Worm (Caenorhabditis elegans) whole organism, L4 larva: Measurements from ENCODE around the gene nprl-2.

ENCODE experiments used
- D1046.2 ChIP-seq: fragments of 200-800 bp; sonication (Bioruptor generic); IDR thresholded peaks from 2 replicates; pipeline ENCODE4 v1.3.6; 2022; ENCODE audit warnings: missing genetic modification characterization, missing compliant biosample characterization
- F37D6.2 ChIP-seq: sonication (generic microtip); optimal IDR thresholded peaks from 2 replicates; lab custom pipeline; 2016; ENCODE audit warnings: mild to moderate bottlenecking, missing genetic modification characterization, missing compliant biosample characterization
- R02D3.7 ChIP-seq: fragments of 150-350 bp; sonication (generic microtip); optimal IDR thresholded peaks from 3 replicates; lab custom pipeline; 2014; ENCODE audit warnings: missing biosample characterization, missing genetic modification characterization
- T20F7.1 ChIP-seq: fragments of 200-800 bp; sonication (Bioruptor generic); optimal IDR thresholded peaks from 2 replicates; lab custom pipeline; 2018; ENCODE audit warnings: mild to moderate bottlenecking, missing genetic modification characterization, missing compliant biosample characterization
- Y105C5A.15 ChIP-seq: fragments of 200-800 bp; sonication (Bioruptor generic); IDR thresholded peaks from 2 replicates; pipeline ENCODE4 v1.3.6; 2022; ENCODE audit warnings: missing genetic modification characterization, missing compliant biosample characterization
- ZK337.2 ChIP-seq: fragments of 200-800 bp; sonication (Bioruptor generic); IDR thresholded peaks from 2 replicates; pipeline ENCODE4 v1.3.6; 2022; ENCODE audit warnings: missing genetic modification reagents, missing genetic modification characterization, missing compliant biosample characterization
- ZK546.5 ChIP-seq, 2 experiments: sonication (generic microtip); optimal IDR thresholded peaks; 2 replicates each; lab custom pipeline; 2017; ENCODE audit warnings: missing biosample characterization in 2 of 2, missing genetic modification characterization in 2 of 2
- aha-1 ChIP-seq: fragments of 150-350 bp; peaks from one replicate; lab custom pipeline; 2014; ENCODE audit warnings: missing biosample characterization, missing genetic modification characterization
- arid-1 ChIP-seq: fragments of 200-800 bp; sonication (Bioruptor generic); conservative IDR thresholded peaks from 2 replicates; pipeline ENCODE4 v1.3.6; 2022; ENCODE audit warnings: missing genetic modification reagents, missing genetic modification characterization, missing compliant biosample characterization
- attf-4 ChIP-seq: sonication (generic microtip); optimal IDR thresholded peaks from 3 replicates; lab custom pipeline; 2017; ENCODE audit warnings: missing biosample characterization, missing genetic modification characterization
- ceh-20 ChIP-seq: fragments of 200-800 bp; sonication (Bioruptor generic); IDR thresholded peaks from 2 replicates; pipeline ENCODE4 v1.3.6; 2022; ENCODE audit warnings: missing genetic modification reagents, missing genetic modification characterization, missing compliant biosample characterization
- ceh-32 ChIP-seq: sonication (generic microtip); optimal IDR thresholded peaks from 2 replicates; lab custom pipeline; 2016; ENCODE audit warnings: mild to moderate bottlenecking, missing genetic modification characterization, missing compliant biosample characterization; ENCODE audit not compliant: poor library complexity
- ctbp-1 ChIP-seq: fragments of 200-800 bp; sonication (Bioruptor generic); IDR thresholded peaks from 2 replicates; pipeline ENCODE4 v1.3.6; 2022; ENCODE audit warnings: missing genetic modification reagents, missing genetic modification characterization, missing compliant biosample characterization
- daf-12 ChIP-seq: fragments of 150-350 bp; optimal IDR thresholded peaks from 2 replicates; lab custom pipeline; 2014; ENCODE audit warnings: missing biosample characterization, missing genetic modification reagents, missing genetic modification characterization
- daf-16 ChIP-seq, 3 experiments: sonication (generic microtip); optimal IDR thresholded peaks; 2 replicates each; lab custom pipeline; 2016 to 2017; ENCODE audit warnings: missing genetic modification characterization in 3 of 3, missing genetic modification reagents in 3 of 3, mild to moderate bottlenecking in 2 of 3, missing compliant biosample characterization in 2 of 3, missing biosample characterization in 1 of 3, moderate library complexity in 1 of 3
- daf-8 ChIP-seq: fragments of 200-800 bp; sonication (Bioruptor generic); IDR thresholded peaks from 2 replicates; pipeline ENCODE4 v1.3.6; 2022; ENCODE audit warnings: missing genetic modification characterization, missing compliant biosample characterization
- dmd-6 ChIP-seq: fragments of 200-800 bp; sonication (Bioruptor generic); IDR thresholded peaks from 2 replicates; pipeline ENCODE4 v1.3.6; 2022; ENCODE audit warnings: missing genetic modification reagents, missing genetic modification characterization, missing compliant biosample characterization
- duxl-1 ChIP-seq: sonication (generic microtip); optimal IDR thresholded peaks from 2 replicates; lab custom pipeline; 2016; ENCODE audit warnings: mild to moderate bottlenecking, missing genetic modification characterization, moderate library complexity, missing compliant biosample characterization; ENCODE audit not compliant: poor library complexity
- dve-1 ChIP-seq: sonication (generic microtip); optimal IDR thresholded peaks from 2 replicates; lab custom pipeline; 2017; ENCODE audit warnings: antibody characterized with exemption, mild to moderate bottlenecking, missing genetic modification characterization, missing compliant biosample characterization; ENCODE audit not compliant: insufficient read depth
- fos-1 ChIP-seq: fragments of 150-350 bp; optimal IDR thresholded peaks from 2 replicates; lab custom pipeline; 2014; ENCODE audit warnings: missing biosample characterization, missing genetic modification characterization
- hlh-30 ChIP-seq: sonication (generic microtip); optimal IDR thresholded peaks from 2 replicates; lab custom pipeline; 2017; ENCODE audit warnings: antibody characterized with exemption, mild to moderate bottlenecking, missing genetic modification characterization, missing compliant biosample characterization; ENCODE audit not compliant: insufficient read depth
- jun-1 ChIP-seq: fragments of 150-350 bp; optimal IDR thresholded peaks from 2 replicates; lab custom pipeline; 2014; ENCODE audit warnings: missing biosample characterization, missing genetic modification reagents, missing genetic modification characterization
- lim-7 ChIP-seq: fragments of 200-800 bp; sonication (Bioruptor generic); IDR thresholded peaks from 2 replicates; pipeline ENCODE4 v1.3.6; 2022; ENCODE audit warnings: missing genetic modification characterization, missing compliant biosample characterization
- mep-1 ChIP-seq: fragments of 150-350 bp; sonication (generic microtip); optimal IDR thresholded peaks from 3 replicates; lab custom pipeline; 2014; ENCODE audit warnings: missing biosample characterization, missing genetic modification characterization
- mes-2 ChIP-seq: sonication (generic microtip); optimal IDR thresholded peaks from 2 replicates; lab custom pipeline; 2016; ENCODE audit warnings: missing genotype, mild to moderate bottlenecking, missing genetic modification characterization, missing compliant biosample characterization; ENCODE audit not compliant: poor library complexity, severe bottlenecking
- mxl-2 ChIP-seq: fragments of 200-800 bp; sonication (Bioruptor generic); conservative IDR thresholded peaks from 2 replicates; pipeline ENCODE4 v1.3.6; 2022; ENCODE audit warnings: missing genetic modification reagents, missing genetic modification characterization, missing compliant biosample characterization
- nhr-10 ChIP-seq: fragments of 150-350 bp; optimal IDR thresholded peaks from 2 replicates; lab custom pipeline; 2014; ENCODE audit warnings: missing biosample characterization, missing genetic modification characterization
- nhr-111 ChIP-seq: fragments of 200-800 bp; sonication (Bioruptor generic); optimal IDR thresholded peaks from 2 replicates; lab custom pipeline; 2018; ENCODE audit warnings: mild to moderate bottlenecking, missing genetic modification characterization, missing compliant biosample characterization
- nhr-28 ChIP-seq: fragments of 150-350 bp; optimal IDR thresholded peaks from 2 replicates; lab custom pipeline; 2014; ENCODE audit warnings: missing biosample characterization, missing genetic modification characterization
- nhr-41 ChIP-seq: fragments of 200-800 bp; sonication (Bioruptor generic); IDR thresholded peaks from 2 replicates; pipeline ENCODE4 v1.3.6; 2022; ENCODE audit warnings: missing genetic modification reagents, missing genetic modification characterization, missing compliant biosample characterization
- nhr-42 ChIP-seq: fragments of 200-800 bp; sonication (Bioruptor generic); IDR thresholded peaks from 2 replicates; pipeline ENCODE4 v1.3.6; 2022; ENCODE audit warnings: missing genetic modification characterization, missing compliant biosample characterization
- nhr-77 ChIP-seq: fragments of 150-350 bp; optimal IDR thresholded peaks from 2 replicates; lab custom pipeline; 2014; ENCODE audit warnings: missing biosample characterization, missing genetic modification characterization
- php-3 ChIP-seq: fragments of 200-800 bp; sonication (Bioruptor generic); IDR thresholded peaks from 2 replicates; pipeline ENCODE4 v1.3.6; 2022; ENCODE audit warnings: missing genetic modification reagents, missing genetic modification characterization, missing compliant biosample characterization
- pqm-1 ChIP-seq: sonication (generic microtip); optimal IDR thresholded peaks from 2 replicates; lab custom pipeline; 2017; ENCODE audit warnings: missing biosample characterization, missing genetic modification characterization
- saeg-2 ChIP-seq: fragments of 200-800 bp; sonication (Bioruptor generic); IDR thresholded peaks from 2 replicates; pipeline ENCODE4 v1.3.6; 2022; ENCODE audit warnings: missing genetic modification reagents, missing genetic modification characterization, missing compliant biosample characterization
- sdz-12 ChIP-seq: fragments of 200-800 bp; sonication (Bioruptor generic); optimal IDR thresholded peaks from 2 replicates; lab custom pipeline; 2018; ENCODE audit warnings: mild to moderate bottlenecking, missing genetic modification characterization, missing compliant biosample characterization
- set-16 ChIP-seq: fragments of 200-800 bp; sonication (Bioruptor generic); IDR thresholded peaks from 2 replicates; pipeline ENCODE4 v1.3.6; 2022; ENCODE audit warnings: missing genetic modification reagents, missing genetic modification characterization, missing compliant biosample characterization
- snpc-1.2 ChIP-seq: fragments of 200-800 bp; sonication (Bioruptor generic); IDR thresholded peaks from 2 replicates; pipeline ENCODE4 v1.3.6; 2022; ENCODE audit warnings: missing genetic modification reagents, missing genetic modification characterization, missing compliant biosample characterization
- snpc-4 ChIP-seq: fragments of 150-350 bp; optimal IDR thresholded peaks from 2 replicates; lab custom pipeline; 2014; ENCODE audit warnings: missing biosample characterization, missing genetic modification characterization
- spr-1 ChIP-seq: sonication (generic microtip); optimal IDR thresholded peaks from 2 replicates; lab custom pipeline; 2016; ENCODE audit warnings: mild to moderate bottlenecking, missing genetic modification characterization, missing compliant biosample characterization
- tag-97 ChIP-seq: fragments of 200-800 bp; sonication (Bioruptor generic); IDR thresholded peaks from 2 replicates; pipeline ENCODE4 v1.3.6; 2022; ENCODE audit warnings: missing genetic modification characterization, missing compliant biosample characterization
- unc-130 ChIP-seq: sonication (generic microtip); optimal IDR thresholded peaks from 2 replicates; lab custom pipeline; 2016; ENCODE audit warnings: missing genetic modification reagents, missing genetic modification characterization, missing compliant biosample characterization
- unc-62 ChIP-seq, 3 experiments: fragments of 150-350 bp in 1 of 3; sonication (generic microtip); optimal IDR thresholded peaks in 2 of 3; peaks in 1 of 3; 1 replicate in 1 of 3; 2 replicates in 2 of 3; lab custom pipeline; 2014 to 2017; ENCODE audit warnings: missing biosample characterization in 3 of 3, missing genetic modification characterization in 3 of 3, missing genetic modification reagents in 3 of 3, missing genotype in 1 of 3
- vab-7 ChIP-seq: fragments of 200-800 bp; sonication (Bioruptor generic); IDR thresholded peaks from 2 replicates; pipeline ENCODE4 v1.3.6; 2022; ENCODE audit warnings: missing genetic modification reagents, missing genetic modification characterization, missing compliant biosample characterization
- zag-1 ChIP-seq: fragments of 150-350 bp; optimal IDR thresholded peaks from 2 replicates; lab custom pipeline; 2014; ENCODE audit warnings: missing biosample characterization, missing genetic modification characterization
- zip-11 ChIP-seq: fragments of 200-800 bp; sonication (Bioruptor generic); IDR thresholded peaks from 2 replicates; pipeline ENCODE4 v1.3.6; 2022; ENCODE audit warnings: missing genetic modification characterization, missing compliant biosample characterization

Gene nprl-2

ce11 chrIV:7516167-7516566 lies 40.4 kb upstream of the nprl-2 start, which contains the start of the genes R05G6.9 and R05G6.3:
R05G6.9 (minus strand) TSS chrIV:7516267.
R05G6.3 (plus strand) TSS chrIV:7516552.
- TF ChIP-seq unc-62 (GFP tag; optimal IDR thresholded peaks at IDR 0.05 in 1 of 2; lab: Kevin White, UChicago), result peak in 1 of 2 experiments; percentile 7
- no peak for TF ChIP-seq unc-62 (tag; optimal IDR thresholded peaks at IDR 0.05; lab: Kevin White, UChicago)
- TF ChIP-seq nhr-77 (tag; lab: Kevin White, UChicago), result no peak
- no peak for TF ChIP-seq vab-7
- no peak for TF ChIP-seq nhr-42
- TF ChIP-seq zag-1, result no peak
- no peak for TF ChIP-seq zip-11
- TF ChIP-seq fos-1 (tag; lab: Kevin White, UChicago), result no peak
- no peak for TF ChIP-seq ZK546.5 (tag; optimal IDR thresholded peaks at IDR 0.05; lab: Kevin White, UChicago)
- no peak for TF ChIP-seq R02D3.7 (tag; lab: Kevin White, UChicago)
- TF ChIP-seq hlh-30 (tag; lab: Kevin White, UChicago), result no peak
- TF ChIP-seq Y105C5A.15 (GFP tag; lab: Robert Waterston, UW), result no peak
- TF ChIP-seq php-3 (GFP tag; lab: Robert Waterston, UW), result no peak
- TF ChIP-seq ceh-32 (tag; lab: Kevin White, UChicago), result no peak
- TF ChIP-seq spr-1 (tag; lab: Kevin White, UChicago), result no peak
- peak; percentile 66 for TF ChIP-seq aha-1 (tag; lab: Kevin White, UChicago)
- TF ChIP-seq saeg-2 (GFP tag; lab: Robert Waterston, UW), result no peak

ce11 chrIV:7520258-7520657 lies 36.4 kb upstream of the nprl-2 start:
- no peak for TF ChIP-seq lim-7 (GFP tag; lab: Robert Waterston, UW)
- peak; percentile 44 for TF ChIP-seq pqm-1 (tag; lab: Kevin White, UChicago)
- peak; percentile 10 for TF ChIP-seq nhr-28
- no peak for TF ChIP-seq daf-16 (GFP tag; optimal IDR thresholded peaks at IDR 0.05; lab: Kevin White, UChicago)
- peak; percentile 93 for TF ChIP-seq daf-16 (tag; optimal IDR thresholded peaks at IDR 0.05; lab: Kevin White, UChicago)
- peak; percentile 71 for TF ChIP-seq dve-1 (tag; lab: Kevin White, UChicago)
- no peak for TF ChIP-seq ctbp-1 (GFP tag; lab: Robert Waterston, UW)

- TF ChIP-seq set-16 (GFP tag; lab: Robert Waterston, UW), result no peak
- TF ChIP-seq mxl-2 (GFP tag; lab: Robert Waterston, UW), result no peak
- no peak for TF ChIP-seq attf-4 (tag; lab: Kevin White, UChicago)
- TF ChIP-seq snpc-1.2, result no peak
- TF ChIP-seq hlh-30 (tag; lab: Kevin White, UChicago), result peak; percentile 34
- no peak for TF ChIP-seq arid-1 (GFP tag; lab: Robert Waterston, UW)
- peak; percentile 20 for TF ChIP-seq dve-1 (tag; lab: Kevin White, UChicago)
- TF ChIP-seq jun-1 (tag; lab: Kevin White, UChicago), result no peak
- TF ChIP-seq php-3 (GFP tag; lab: Robert Waterston, UW), result peak; percentile 39; the same call in 1 of the 2 replicates
- TF ChIP-seq ceh-20 (GFP tag; lab: Robert Waterston, UW), result no peak
- no peak for TF ChIP-seq nhr-111 (GFP tag; lab: Kevin White, UChicago)
- no peak for TF ChIP-seq unc-130 (GFP tag; lab: Kevin White, UChicago)
- TF ChIP-seq nhr-77 (tag; lab: Kevin White, UChicago), result no peak
- no peak for TF ChIP-seq duxl-1 (tag; lab: Kevin White, UChicago)
- TF ChIP-seq F37D6.2 (tag; lab: Kevin White, UChicago), result no peak
- no peak for TF ChIP-seq D1046.2 (GFP tag; lab: Robert Waterston, UW)
- no peak for TF ChIP-seq tag-97 (GFP tag; lab: Robert Waterston, UW)
- TF ChIP-seq daf-8 (GFP tag; lab: Robert Waterston, UW), result no peak
- no peak for TF ChIP-seq sdz-12 (GFP tag; lab: Kevin White, UChicago)
- TF ChIP-seq daf-12 (tag; lab: Kevin White, UChicago), result no peak
- peak; percentile 17 for TF ChIP-seq aha-1 (tag; lab: Kevin White, UChicago)
- no peak for TF ChIP-seq nhr-41 (GFP tag; lab: Robert Waterston, UW)
- peak; percentile 36; the same call in 1 of the 2 replicates for TF ChIP-seq dmd-6 (GFP tag; lab: Robert Waterston, UW)
- TF ChIP-seq fos-1 (tag; lab: Kevin White, UChicago), result no peak
- TF ChIP-seq snpc-4, result no peak
- no peak for TF ChIP-seq ZK337.2 (GFP tag; lab: Robert Waterston, UW)
- peak; percentile 34 for TF ChIP-seq mep-1 (tag; lab: Kevin White, UChicago)
- no peak for TF ChIP-seq spr-1 (tag; lab: Kevin White, UChicago)
- TF ChIP-seq T20F7.1 (GFP tag; lab: Kevin White, UChicago), result no peak
- TF ChIP-seq mes-2, result no peak
- peak in 1 of 2 experiments; percentile 25 for TF ChIP-seq unc-62 (GFP tag; optimal IDR thresholded peaks at IDR 0.05 in 1 of 2; lab: Kevin White, UChicago)
- no peak for TF ChIP-seq unc-62 (tag; optimal IDR thresholded peaks at IDR 0.05; lab: Kevin White, UChicago)
- no peak for TF ChIP-seq nhr-10 (tag; lab: Kevin White, UChicago)
Observed at ce11 chrIV:7520841-7521240, 35.8 kb upstream of the nprl-2 start.
